Worm (Caenorhabditis elegans) whole organism, midembryonic: ENCODE results near the gene F13A2.9.

Experiments used
- T22C8.4 ChIP-seq: fragments of 200-800 bp; sonication (Bioruptor generic); IDR thresholded peaks from 2 replicates; pipeline ENCODE4 v1.3.6; 2022; ENCODE audit warnings: missing genetic modification characterization, missing compliant biosample characterization
- flt-1 ChIP-seq: fragments of 200-800 bp; sonication (Bioruptor generic); IDR thresholded peaks from 2 replicates; pipeline ENCODE4 v1.3.6; 2022; ENCODE audit warnings: missing genetic modification characterization, missing compliant biosample characterization
- klf-2 ChIP-seq: fragments of 200-800 bp; sonication (Bioruptor generic); conservative IDR thresholded peaks from 2 replicates; pipeline ENCODE4 v1.3.6; 2022; ENCODE audit warnings: missing genetic modification reagents, missing genetic modification characterization, missing compliant biosample characterization
- ref-1 ChIP-seq: fragments of 200-800 bp; sonication (Bioruptor generic); conservative IDR thresholded peaks from 2 replicates; pipeline ENCODE4 v1.3.6; 2022; ENCODE audit warnings: missing genetic modification reagents, missing genetic modification characterization, missing compliant biosample characterization
- tab-1 ChIP-seq: fragments of 200-800 bp; sonication (Bioruptor generic); IDR thresholded peaks from 2 replicates; pipeline ENCODE4 v1.3.6; 2022; ENCODE audit warnings: missing genetic modification characterization, missing compliant biosample characterization
- ztf-23 ChIP-seq: fragments of 200-800 bp; sonication (Bioruptor generic); IDR thresholded peaks from 2 replicates; pipeline ENCODE4 v1.3.6; 2022; ENCODE audit warnings: missing genetic modification reagents, missing genetic modification characterization, missing compliant biosample characterization

ce11 chrV:4346325-4346724 is 41.0 kb downstream of the F13A2.9 start, which contains the start of gene hpo-18:
- TF ChIP-seq flt-1 (GFP tag; lab: Robert Waterston, UW) (no peak), klf-2 (GFP tag; lab: Robert Waterston, UW) (no peak), ztf-23 (GFP tag; lab: Robert Waterston, UW) (no peak), ref-1 (GFP tag; lab: Robert Waterston, UW) (no peak), tab-1 (no peak), T22C8.4 (GFP tag; lab: Robert Waterston, UW) (no peak)
